Worm (Caenorhabditis elegans) whole organism, late embryonic: ENCODE results near the gene C04C11.1.

ENCODE experiments used
- ceh-14 ChIP-seq: sonication (generic microtip); optimal IDR thresholded peaks from 2 replicates; lab custom pipeline; 2016; ENCODE audit warnings: missing genotype, missing genetic modification characterization, missing compliant biosample characterization
- ceh-18 ChIP-seq: sonication (generic microtip); optimal IDR thresholded peaks from 2 replicates; lab custom pipeline; 2016; ENCODE audit warnings: missing genetic modification characterization, missing compliant biosample characterization
- ceh-19 ChIP-seq: fragments of 200-800 bp; sonication (Bioruptor generic); optimal IDR thresholded peaks from 2 replicates; lab custom pipeline; 2018; ENCODE audit warnings: mild to moderate bottlenecking, missing genetic modification characterization, missing compliant biosample characterization
- ceh-31 ChIP-seq: sonication (generic microtip); optimal IDR thresholded peaks from 2 replicates; lab custom pipeline; 2016; ENCODE audit warnings: missing genetic modification characterization, missing compliant biosample characterization
- ceh-6 ChIP-seq: fragments of 200-800 bp; sonication (Bioruptor generic); optimal IDR thresholded peaks from 2 replicates; lab custom pipeline; 2018; ENCODE audit warnings: mild to moderate bottlenecking, missing genetic modification characterization, missing compliant biosample characterization
- dve-1 ChIP-seq: sonication (generic microtip); optimal IDR thresholded peaks from 2 replicates; lab custom pipeline; 2017; ENCODE audit warnings: antibody characterized with exemption, mild to moderate bottlenecking, missing genetic modification characterization, missing compliant biosample characterization
- elt-2 ChIP-seq: sonication (generic microtip); optimal IDR thresholded peaks from 2 replicates; lab custom pipeline; 2016; ENCODE audit warnings: missing genetic modification reagents, missing genetic modification characterization, missing compliant biosample characterization
- hlh-6 ChIP-seq: sonication (generic microtip); optimal IDR thresholded peaks from 2 replicates; lab custom pipeline; 2016; ENCODE audit warnings: missing genotype, missing genetic modification characterization, missing compliant biosample characterization
- madf-2 ChIP-seq: sonication (generic microtip); optimal IDR thresholded peaks from 2 replicates; lab custom pipeline; 2017; ENCODE audit warnings: missing genetic modification characterization, missing compliant biosample characterization
- nhr-11 ChIP-seq: fragments of 150-350 bp; optimal IDR thresholded peaks from 2 replicates; lab custom pipeline; 2014; ENCODE audit warnings: missing biosample characterization, missing genetic modification characterization
- pros-1 ChIP-seq: fragments of 150-350 bp; optimal IDR thresholded peaks from 2 replicates; lab custom pipeline; 2014; ENCODE audit warnings: missing biosample characterization, missing genetic modification reagents, missing genetic modification characterization
- sox-4 ChIP-seq: sonication (generic microtip); optimal IDR thresholded peaks from 2 replicates; lab custom pipeline; 2017; ENCODE audit warnings: mild to moderate bottlenecking, missing genetic modification characterization, inconsistent platforms, missing compliant biosample characterization
- tbx-2 ChIP-seq: sonication (generic microtip); optimal IDR thresholded peaks from 2 replicates; lab custom pipeline; 2016; ENCODE audit warnings: missing genetic modification characterization, missing compliant biosample characterization
- ttx-3 ChIP-seq: sonication (generic microtip); optimal IDR thresholded peaks from 2 replicates; lab custom pipeline; 2016; ENCODE audit warnings: missing genetic modification reagents, missing genetic modification characterization, missing compliant biosample characterization

ce11 chrX:14020290-14020689 is at the start of gene C04C11.1:
- TF ChIP-seq ceh-6 (GFP tag; lab: Kevin White, UChicago), result no peak
- TF ChIP-seq nhr-11 (tag; lab: Kevin White, UChicago), result no peak
- TF ChIP-seq dve-1 (tag; lab: Kevin White, UChicago), result no peak
- no peak for TF ChIP-seq ttx-3 (tag; lab: Kevin White, UChicago)
- no peak for TF ChIP-seq ceh-14
- TF ChIP-seq tbx-2 (tag; lab: Kevin White, UChicago), result no peak
- no peak for TF ChIP-seq elt-2 (tag; lab: Kevin White, UChicago)
- no peak for TF ChIP-seq sox-4 (tag; lab: Kevin White, UChicago)
- TF ChIP-seq ceh-19, result no peak
- no peak for TF ChIP-seq hlh-6
- TF ChIP-seq ceh-18, result no peak
- no peak for TF ChIP-seq ceh-31 (tag; lab: Kevin White, UChicago)
- no peak for TF ChIP-seq madf-2
- TF ChIP-seq pros-1, result no peak
